Worm (Caenorhabditis elegans): ENCODE measurements around the gene fbxb-79.

ce11 chrIV:11186729-11187128 is 2.6 kb downstream of the fbxb-79 start, which contains the start of gene sdz-27:
- TF ChIP-seq fos-1 (tag; optimal IDR thresholded peaks at IDR 0.05), result no peak
- TF ChIP-seq nhr-11 (tag; optimal IDR thresholded peaks at IDR 0.05), result no peak
- no peak for TF ChIP-seq hpl-2 (GFP tag; optimal IDR thresholded peaks at IDR 0.05)
- no peak for TF ChIP-seq tlp-1 (tag; optimal IDR thresholded peaks at IDR 0.05)
- TF ChIP-seq nhr-19 (GFP tag; conservative IDR thresholded peaks at IDR 0.05), result no peak
- TF ChIP-seq nhr-28 (tag; optimal IDR thresholded peaks at IDR 0.05), result no peak
- no peak for TF ChIP-seq aly-2 (tag; optimal IDR thresholded peaks at IDR 0.05)
